Fruit fly (Drosophila melanogaster) whole organism: ENCODE results near the gene Slip1.

Source experiments
- CG8478 ChIP-seq: fragments of >200 bp; optimal IDR thresholded peaks from 2 replicates; lab custom pipeline; 2018; ENCODE audit warnings: inconsistent platforms
- Dll ChIP-seq: fragments of >200 bp; optimal IDR thresholded peaks from 2 replicates; lab custom pipeline; 2017
- EcR ChIP-seq, 2 experiments: fragments of >200 bp; optimal IDR thresholded peaks; 2 replicates each; lab custom pipeline; 2017; ENCODE audit warnings: missing biosample characterization in 2 of 2, missing genetic modification characterization in 2 of 2, missing genetic modification reagents in 2 of 2
- pan ChIP-seq: fragments of >200 bp; optimal IDR thresholded peaks from 2 replicates; lab custom pipeline; 2017
- psq ChIP-seq: fragments of >200 bp; optimal IDR thresholded peaks from 2 replicates; lab custom pipeline; 2017
- usp ChIP-seq: fragments of >200 bp; optimal IDR thresholded peaks from 2 replicates; lab custom pipeline; 2017; ENCODE audit warnings: missing biosample characterization, missing genetic modification characterization, mixed read lengths

The Slip1 gene

dm6 chr4:709730-710129 is 46.3 kb downstream of the Slip1 start:
- TF ChIP-seq CG8478 (lab: Kevin White, UChicago) (no peak), EcR (GFP tag; optimal IDR thresholded peaks at IDR 0.05; lab: Kevin White, UChicago) (no peak), Dll (lab: Kevin White, UChicago) (no peak)

DNA sequence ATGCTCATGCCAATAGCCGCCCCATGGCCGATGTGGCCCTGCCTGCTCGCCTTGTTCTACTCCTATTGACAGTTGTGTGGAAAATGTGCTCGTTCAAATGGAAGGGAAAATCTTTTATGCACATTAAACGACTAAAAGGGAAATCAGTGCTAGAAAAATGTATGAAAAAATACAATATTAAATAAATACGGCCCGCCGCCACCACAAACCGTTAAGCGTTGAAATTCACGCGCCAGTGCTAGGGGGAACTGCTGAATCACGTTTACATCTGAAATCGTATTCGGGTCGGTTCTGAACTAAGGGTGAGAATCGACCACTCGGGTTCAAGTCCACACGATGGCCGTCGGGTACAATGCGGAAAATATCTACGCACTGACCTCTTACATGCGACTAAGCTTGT is 49.5 kb downstream of the Slip1 start:
- no peak for TF ChIP-seq psq (lab: Kevin White, UChicago)
- TF ChIP-seq EcR (GFP tag; optimal IDR thresholded peaks at IDR 0.05; lab: Kevin White, UChicago) = no peak
- no peak for TF ChIP-seq pan (lab: Kevin White, UChicago)
- TF ChIP-seq usp (GFP tag; lab: Kevin White, UChicago) = no peak
- TF ChIP-seq Dll (lab: Kevin White, UChicago) = no peak
- TF ChIP-seq CG8478 (lab: Kevin White, UChicago) = no peak

DNA sequence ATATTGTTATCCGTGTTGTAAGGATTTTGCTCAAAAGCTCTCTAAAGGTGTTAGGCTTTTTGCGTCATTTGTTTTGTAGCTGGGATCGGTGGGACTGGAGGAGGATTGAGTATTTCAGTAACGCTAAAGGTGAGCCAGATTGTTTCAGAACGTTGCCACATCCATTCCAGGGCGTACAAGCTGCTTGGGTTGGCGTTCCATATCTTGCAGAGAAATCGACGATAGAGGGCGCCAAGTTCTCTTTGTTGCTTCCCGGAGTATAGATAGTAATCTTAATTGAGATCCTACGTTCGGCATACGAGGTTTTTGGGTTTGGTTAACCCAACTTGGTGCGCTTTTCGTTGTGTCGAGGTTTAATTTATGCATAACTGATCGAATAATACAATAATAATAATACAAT is 55.2 kb downstream of the Slip1 start:
- TF ChIP-seq usp (GFP tag; lab: Kevin White, UChicago) (no peak), Dll (lab: Kevin White, UChicago) (no peak), EcR (GFP tag; optimal IDR thresholded peaks at IDR 0.05; lab: Kevin White, UChicago) (no peak), CG8478 (lab: Kevin White, UChicago) (no peak), pan (lab: Kevin White, UChicago) (no peak), psq (lab: Kevin White, UChicago) (no peak)
